Fruit fly (Drosophila melanogaster): ENCODE measurements around the gene CG4098.
A peak's percentile ranks its signal among the peaks of the same experiment; 100 is the strongest.

CG4098 gene

dm6 chr3L:16612972-16613371, 3.8 kb upstream of the CG4098 start (continued):
- no peak for TF ChIP-seq Bgb (GFP tag; IDR thresholded peaks at IDR 0.05; ENCODE audit: partially characterized antibody)
- TF ChIP-seq CG18262 (tag; optimal IDR thresholded peaks at IDR 0.05), result no peak
- peak; percentile 10; the same call in 1 of the 3 replicates for TF ChIP-seq ci (GFP tag; IDR thresholded peaks at IDR 0.05)
- TF ChIP-seq CG3995 (GFP tag; optimal IDR thresholded peaks at IDR 0.05), result peak; percentile 72
- TF ChIP-seq pan (optimal IDR thresholded peaks at IDR 0.05), result no peak
- peak in 1 of 2 experiments; percentile 27 for TF ChIP-seq pan (GFP tag; optimal IDR thresholded peaks at IDR 0.05 in 1 of 2, IDR thresholded peaks at IDR 0.05 in 1 of 2)
- peak; percentile 61 for TF ChIP-seq cg (GFP tag; optimal IDR thresholded peaks at IDR 0.05)
- no peak for TF ChIP-seq CG8290 (GFP tag; optimal IDR thresholded peaks at IDR 0.05)
- TF ChIP-seq CG8290 (tag; optimal IDR thresholded peaks at IDR 0.05), result peak in 1 of 2 experiments; percentile 59
- no peak for TF ChIP-seq CG5180 (GFP tag; optimal IDR thresholded peaks at IDR 0.05)
- no peak for TF ChIP-seq NC2β (GFP tag; optimal IDR thresholded peaks at IDR 0.05)
- no peak for TF ChIP-seq bbx (GFP tag; IDR thresholded peaks at IDR 0.05; ENCODE audit: partially characterized antibody)
- no peak for TF ChIP-seq amos (GFP tag; IDR thresholded peaks at IDR 0.05; ENCODE audit: partially characterized antibody)
- peak; percentile 13 for TF ChIP-seq HLH54F (GFP tag; optimal IDR thresholded peaks at IDR 0.05)
- TF ChIP-seq Blimp-1 (GFP tag; optimal IDR thresholded peaks at IDR 0.05), result no peak
- TF ChIP-seq Poxn (GFP tag; IDR thresholded peaks at IDR 0.05), result no peak
- TF ChIP-seq CG6765 (GFP tag; optimal IDR thresholded peaks at IDR 0.05), result no peak
- no peak for TF ChIP-seq dmrt99B (tag; optimal IDR thresholded peaks at IDR 0.05)
- TF ChIP-seq oc (tag; optimal IDR thresholded peaks at IDR 0.05), result no peak
- no peak for TF ChIP-seq Abd-B (GFP tag; optimal IDR thresholded peaks at IDR 0.05)
- TF ChIP-seq CG7839 (tag; optimal IDR thresholded peaks at IDR 0.05), result no peak
- TF ChIP-seq Sin3A (optimal IDR thresholded peaks at IDR 0.05), result no peak
- 0 out of 3 replicates have a peak, but pooled peaks have one; percentile 21 for TF ChIP-seq HLH4C (GFP tag; IDR thresholded peaks at IDR 0.05; ENCODE audit: partially characterized antibody)
- peak; percentile 6 for TF ChIP-seq CG13775 (GFP tag; optimal IDR thresholded peaks at IDR 0.05)
- no peak for TF ChIP-seq CoRest (tag; optimal IDR thresholded peaks at IDR 0.05)
- TF ChIP-seq dimm (GFP tag; IDR thresholded peaks at IDR 0.05), result no peak
- TF ChIP-seq usp (GFP tag; optimal IDR thresholded peaks at IDR 0.05), result no peak
- no peak for TF ChIP-seq CG1832 (GFP tag; optimal IDR thresholded peaks at IDR 0.05)
- peak; percentile 25 for TF ChIP-seq pzg (GFP tag; optimal IDR thresholded peaks at IDR 0.05)
- no peak for TF ChIP-seq CG17186 (GFP tag; optimal IDR thresholded peaks at IDR 0.05)
- TF ChIP-seq CG17568 (GFP tag; optimal IDR thresholded peaks at IDR 0.05), result no peak
- peak; percentile 57; the same call in 1 of the 2 replicates for TF ChIP-seq CG9932 (GFP tag; IDR thresholded peaks at IDR 0.05)
- no peak for TF ChIP-seq Ssrp (tag; optimal IDR thresholded peaks at IDR 0.05)
- no peak for TF ChIP-seq CG13287 (GFP tag; IDR thresholded peaks at IDR 0.05; ENCODE audit: partially characterized antibody)
- TF ChIP-seq Fer1 (GFP tag; optimal IDR thresholded peaks at IDR 0.05), result no peak
- peak; percentile 6; the same call in 1 of the 2 replicates for TF ChIP-seq stc (GFP tag; IDR thresholded peaks at IDR 0.05)
- TF ChIP-seq Elba2 (GFP tag; optimal IDR thresholded peaks at IDR 0.05), result no peak
- TF ChIP-seq pfk (GFP tag; optimal IDR thresholded peaks at IDR 0.05), result no peak
- TF ChIP-seq croc (GFP tag; conservative IDR thresholded peaks at IDR 0.05), result no peak
- peak; percentile 27 for TF ChIP-seq zfh2 (GFP tag; optimal IDR thresholded peaks at IDR 0.05)
- TF ChIP-seq CG2120 (GFP tag; optimal IDR thresholded peaks at IDR 0.05), result peak; percentile 41
- TF ChIP-seq Vsx1 (GFP tag; optimal IDR thresholded peaks at IDR 0.05), result no peak
- TF ChIP-seq rib (GFP tag; IDR thresholded peaks at IDR 0.05), result peak; percentile 65
- no peak for TF ChIP-seq CG6272 (GFP tag; IDR thresholded peaks at IDR 0.05)
- TF ChIP-seq CG2199 (GFP tag; IDR thresholded peaks at IDR 0.05), result no peak
- TF ChIP-seq crp (GFP tag; optimal IDR thresholded peaks at IDR 0.05), result no peak
- peak; percentile 51; the same call in 1 of the 3 replicates for TF ChIP-seq Dbx (GFP tag; IDR thresholded peaks at IDR 0.05)
- TF ChIP-seq CG17385 (GFP tag; optimal IDR thresholded peaks at IDR 0.05), result peak; percentile 8
- no peak for TF ChIP-seq fd96Cb (tag; optimal IDR thresholded peaks at IDR 0.05)
- no peak for TF ChIP-seq ham (GFP tag; IDR thresholded peaks at IDR 0.05)
- no peak for TF ChIP-seq CG7357 (GFP tag; IDR thresholded peaks at IDR 0.05)
